Fruit fly (Drosophila melanogaster): ENCODE measurements around the gene Gad1.

DNA sequence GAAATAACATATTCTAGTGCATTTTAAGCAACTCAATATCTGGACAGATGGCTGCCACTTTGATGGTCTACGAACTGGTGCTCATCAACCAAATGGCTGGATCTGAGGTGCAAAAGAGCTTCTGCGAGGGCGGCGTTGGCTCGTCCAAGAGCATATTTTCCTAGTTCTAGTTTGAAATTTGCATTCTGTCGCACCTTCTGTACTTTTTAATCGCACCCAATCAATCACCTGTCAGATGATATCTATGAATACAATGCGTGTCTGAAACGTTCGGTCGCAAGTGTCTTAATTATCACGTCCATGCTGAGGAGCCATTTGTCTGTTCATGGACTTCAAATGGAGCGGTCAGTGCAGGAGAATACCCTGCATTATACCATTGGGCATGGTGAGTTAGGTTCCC, 56.8 kb downstream of the Gad1 start, which contains the start of the genes Gr64d and Gr64e:
- TF ChIP-seq CG8478 (optimal IDR thresholded peaks at IDR 0.05) (no peak), CTCF (optimal IDR thresholded peaks at IDR 0.05) (no peak)

All from S2 (cell line).